Worm (Caenorhabditis elegans): ENCODE data around the gene F54H12.7.

DNA sequence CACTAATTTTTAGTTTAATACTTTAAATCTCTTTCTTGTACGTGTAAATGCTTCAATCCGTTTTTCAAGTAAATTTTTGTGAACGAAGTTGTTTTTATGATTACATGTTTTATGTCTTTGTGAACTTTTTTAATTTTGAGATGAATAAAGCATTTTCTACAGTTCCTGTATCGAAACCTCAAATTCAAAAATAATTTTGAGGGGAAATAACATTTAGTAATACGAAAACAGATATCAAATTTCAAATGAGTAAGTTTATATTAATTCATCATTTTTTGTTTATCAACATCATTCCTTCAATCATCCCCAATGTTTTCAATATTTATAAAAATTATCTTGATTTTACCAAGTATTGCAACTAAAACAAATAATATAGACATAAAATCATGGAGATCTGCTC lies 31.6 kb upstream of the F54H12.7 start, which contains the start of gene C29E4.10:
- no peak for TF ChIP-seq tab-1 (GFP tag; IDR thresholded peaks at IDR 0.05)
- TF ChIP-seq ztf-23 (GFP tag; IDR thresholded peaks at IDR 0.05), result no peak
- no peak for TF ChIP-seq cog-1 (tag; optimal IDR thresholded peaks at IDR 0.05)
- no peak for TF ChIP-seq med-1 (GFP tag; optimal IDR thresholded peaks at IDR 0.05; ENCODE audit: insufficient read depth)
- no peak for TF ChIP-seq ztf-29 (GFP tag; IDR thresholded peaks at IDR 0.05)
- TF ChIP-seq klf-2 (GFP tag; conservative IDR thresholded peaks at IDR 0.05), result no peak
- TF ChIP-seq T22C8.4 (GFP tag; IDR thresholded peaks at IDR 0.05), result no peak

Measured in whole organism, midembryonic.